Worm (Caenorhabditis elegans) whole organism, young adult: ENCODE measurements around the gene rps-0.

ENCODE experiments used
- B0019.2 ChIP-seq: fragments of 200-800 bp; sonication (Bioruptor generic); conservative IDR thresholded peaks from 2 replicates; pipeline ENCODE4 v1.3.6; 2022; ENCODE audit warnings: missing genetic modification reagents, missing genetic modification characterization, missing compliant biosample characterization
- C17E4.6 ChIP-seq: fragments of 200-800 bp; sonication (Bioruptor generic); IDR thresholded peaks from 2 replicates; pipeline ENCODE4 v1.3.6; 2022; ENCODE audit warnings: missing genetic modification reagents, missing genetic modification characterization, missing compliant biosample characterization
- F23B12.7 ChIP-seq: sonication (generic microtip); optimal IDR thresholded peaks from 2 replicates; lab custom pipeline; 2017; ENCODE audit warnings: missing genetic modification characterization, mild to moderate bottlenecking, missing compliant biosample characterization, antibody characterized with exemption, moderate library complexity; ENCODE audit not compliant: insufficient read depth
- F39B2.1 ChIP-seq: fragments of 200-800 bp; sonication (Bioruptor generic); IDR thresholded peaks from 2 replicates; pipeline ENCODE4 v1.3.6; 2022; ENCODE audit warnings: missing genetic modification reagents, missing genetic modification characterization, missing compliant biosample characterization
- F49E8.2 ChIP-seq: sonication (generic microtip); optimal IDR thresholded peaks from 3 replicates; lab custom pipeline; 2017; ENCODE audit warnings: missing genetic modification characterization, mild to moderate bottlenecking, missing compliant biosample characterization, antibody characterized with exemption, moderate library complexity; ENCODE audit not compliant: insufficient read depth
- F57A8.1 ChIP-seq: fragments of 200-800 bp; sonication (Bioruptor generic); optimal IDR thresholded peaks from 2 replicates; lab custom pipeline; 2018; ENCODE audit warnings: mild to moderate bottlenecking, missing genetic modification characterization, moderate library complexity, missing compliant biosample characterization
- K12H6.12 ChIP-seq: fragments of 200-800 bp; sonication (Bioruptor generic); optimal IDR thresholded peaks from 2 replicates; lab custom pipeline; 2018; ENCODE audit warnings: mild to moderate bottlenecking, missing genetic modification characterization, missing compliant biosample characterization
- T07F8.4 ChIP-seq: sonication (generic microtip); optimal IDR thresholded peaks from 2 replicates; lab custom pipeline; 2016; ENCODE audit warnings: mild to moderate bottlenecking, missing genetic modification characterization, moderate library complexity, missing compliant biosample characterization
- ZK185.1 ChIP-seq: sonication (generic microtip); optimal IDR thresholded peaks from 2 replicates; lab custom pipeline; 2016; ENCODE audit warnings: mild to moderate bottlenecking, missing genetic modification characterization, missing compliant biosample characterization; ENCODE audit not compliant: poor library complexity, severe bottlenecking
- ama-1 ChIP-seq, 3 experiments: fragments of 150-350 bp in 1 of 3; sonication (generic microtip) in 2 of 3; optimal IDR thresholded peaks; 2 replicates each; lab custom pipeline; 2014 to 2018; ENCODE audit warnings: missing biosample characterization in 2 of 3, missing genetic modification characterization in 2 of 3, missing genetic modification reagents in 2 of 3
- attf-3 ChIP-seq: fragments of 200-800 bp; sonication (Bioruptor generic); conservative IDR thresholded peaks from 2 replicates; pipeline ENCODE4 v1.3.6; 2022; ENCODE audit warnings: missing genetic modification reagents, missing genetic modification characterization, missing compliant biosample characterization
- bed-1 ChIP-seq: fragments of 200-800 bp; sonication (Bioruptor generic); IDR thresholded peaks from 2 replicates; pipeline ENCODE4 v1.3.6; 2022; ENCODE audit warnings: missing genetic modification reagents, missing genetic modification characterization, missing compliant biosample characterization
- ceh-79 ChIP-seq: sonication (generic microtip); optimal IDR thresholded peaks from 2 replicates; lab custom pipeline; 2017; ENCODE audit warnings: mild to moderate bottlenecking, missing genetic modification characterization, missing compliant biosample characterization
- chd-7 ChIP-seq: sonication (generic microtip); optimal IDR thresholded peaks from 2 replicates; lab custom pipeline; 2016; ENCODE audit warnings: mild to moderate bottlenecking, missing genetic modification characterization, moderate library complexity, missing compliant biosample characterization
- dpff-1 ChIP-seq: sonication (generic microtip); optimal IDR thresholded peaks from 2 replicates; lab custom pipeline; 2017; ENCODE audit warnings: mild to moderate bottlenecking, missing genetic modification characterization, missing compliant biosample characterization
- egl-44 ChIP-seq: fragments of 200-800 bp; sonication (Bioruptor generic); IDR thresholded peaks from 2 replicates; pipeline ENCODE4 v1.3.6; 2022; ENCODE audit warnings: missing genetic modification reagents, missing genetic modification characterization, missing compliant biosample characterization
- ekl-4 ChIP-seq: fragments of 200-800 bp; sonication (Bioruptor generic); IDR thresholded peaks from 2 replicates; pipeline ENCODE4 v1.3.6; 2022; ENCODE audit warnings: missing genetic modification reagents, missing genetic modification characterization, missing compliant biosample characterization
- fkh-3 ChIP-seq: sonication (generic microtip); optimal IDR thresholded peaks from 2 replicates; lab custom pipeline; 2016; ENCODE audit warnings: mild to moderate bottlenecking, missing genetic modification characterization, missing compliant biosample characterization
- gei-17 ChIP-seq: fragments of 200-800 bp; sonication (Bioruptor generic); optimal IDR thresholded peaks from 2 replicates; lab custom pipeline; 2018; ENCODE audit warnings: mild to moderate bottlenecking, missing genetic modification characterization, missing compliant biosample characterization
- him-1 ChIP-seq: sonication (generic microtip); optimal IDR thresholded peaks from 2 replicates; lab custom pipeline; 2016; ENCODE audit warnings: missing genotype, missing genetic modification reagents, missing genetic modification characterization, missing compliant biosample characterization
- hlh-12 ChIP-seq: sonication (generic microtip); optimal IDR thresholded peaks from 2 replicates; lab custom pipeline; 2016; ENCODE audit warnings: missing genetic modification characterization, missing compliant biosample characterization
- hsf-1 ChIP-seq: fragments of 200-800 bp; sonication (Bioruptor generic); IDR thresholded peaks from 2 replicates; pipeline ENCODE4 v1.3.6; 2022; ENCODE audit warnings: missing genetic modification reagents, missing genetic modification characterization, missing compliant biosample characterization
- let-526 ChIP-seq: fragments of 200-800 bp; sonication (Bioruptor generic); IDR thresholded peaks from 2 replicates; pipeline ENCODE4 v1.3.6; 2022; ENCODE audit warnings: missing genetic modification reagents, missing genetic modification characterization, missing compliant biosample characterization
- let-607 ChIP-seq, 2 experiments: fragments of 200-800 bp in 1 of 2; sonication (Bioruptor generic) in 1 of 2; sonication (generic microtip) in 1 of 2; optimal IDR thresholded peaks; 2 replicates each; lab custom pipeline; 2016 to 2018; ENCODE audit warnings: mild to moderate bottlenecking in 2 of 2, missing compliant biosample characterization in 2 of 2, missing genetic modification characterization in 2 of 2, moderate library complexity in 2 of 2, missing genotype in 1 of 2
- lin-35 ChIP-seq, 3 experiments: fragments of 150-350 bp in 2 of 3; sonication (generic microtip) in 1 of 3; optimal IDR thresholded peaks; 2 replicates each; lab custom pipeline; 2014 to 2018; ENCODE audit warnings: missing biosample characterization in 3 of 3, missing genetic modification characterization in 3 of 3, missing genetic modification reagents in 3 of 3
- madf-10 ChIP-seq: sonication (generic microtip); optimal IDR thresholded peaks from 2 replicates; lab custom pipeline; 2016; ENCODE audit warnings: mild to moderate bottlenecking, missing genetic modification characterization, missing compliant biosample characterization
- madf-6 ChIP-seq: fragments of 200-800 bp; sonication (Bioruptor generic); IDR thresholded peaks from 2 replicates; pipeline ENCODE4 v1.3.6; 2022; ENCODE audit warnings: missing genetic modification reagents, missing genetic modification characterization, missing compliant biosample characterization
- madf-8 ChIP-seq: fragments of 200-800 bp; sonication (Bioruptor generic); conservative IDR thresholded peaks from 2 replicates; pipeline ENCODE4 v1.3.6; 2022; ENCODE audit warnings: missing genetic modification reagents, missing genetic modification characterization, missing compliant biosample characterization
- mcd-1 ChIP-seq: fragments of 200-800 bp; sonication (Bioruptor generic); IDR thresholded peaks from 2 replicates; pipeline ENCODE4 v1.3.6; 2022; ENCODE audit warnings: missing genetic modification reagents, missing genetic modification characterization, missing compliant biosample characterization
- nfya-1 ChIP-seq: sonication (generic microtip); optimal IDR thresholded peaks from 2 replicates; lab custom pipeline; 2017; ENCODE audit warnings: antibody characterized with exemption, missing compliant biosample characterization, missing genetic modification characterization, borderline replicate concordance; ENCODE audit not compliant: insufficient read depth
- nhr-120 ChIP-seq: fragments of 200-800 bp; sonication (Bioruptor generic); IDR thresholded peaks from 2 replicates; pipeline ENCODE4 v1.3.6; 2022; ENCODE audit warnings: missing genetic modification characterization, missing compliant biosample characterization
- nhr-80 ChIP-seq: sonication (generic microtip); optimal IDR thresholded peaks from 2 replicates; lab custom pipeline; 2016; ENCODE audit warnings: missing genetic modification characterization, missing compliant biosample characterization
- rpc-1 ChIP-seq, 2 experiments: fragments of 150-350 bp in 1 of 2; sonication (generic microtip) in 1 of 2; optimal IDR thresholded peaks; 2 replicates each; lab custom pipeline; 2014 to 2018; ENCODE audit warnings: missing biosample characterization in 1 of 2, missing genetic modification characterization in 1 of 2, missing genetic modification reagents in 1 of 2, missing genotype in 1 of 2
- sea-2 ChIP-seq: fragments of 200-800 bp; sonication (Bioruptor generic); IDR thresholded peaks from 2 replicates; pipeline ENCODE4 v1.3.6; 2022; ENCODE audit warnings: missing genetic modification characterization, missing compliant biosample characterization
- snpc-1.1 ChIP-seq: sonication (generic microtip); optimal IDR thresholded peaks from 2 replicates; lab custom pipeline; 2017; ENCODE audit warnings: missing genetic modification characterization, mild to moderate bottlenecking, missing compliant biosample characterization, antibody characterized with exemption, moderate library complexity, missing genotype, missing genetic modification reagents; ENCODE audit not compliant: insufficient read depth
- snpc-1.3 ChIP-seq: sonication (generic microtip); optimal IDR thresholded peaks from 2 replicates; lab custom pipeline; 2017; ENCODE audit warnings: missing genetic modification characterization, mild to moderate bottlenecking, missing compliant biosample characterization, antibody characterized with exemption, moderate library complexity, missing genotype, missing genetic modification reagents; ENCODE audit not compliant: insufficient read depth
- snpc-4 ChIP-seq, 5 experiments: fragments of 150-350 bp in 1 of 5; sonication (generic microtip) in 4 of 5; optimal IDR thresholded peaks; 2 replicates each; lab custom pipeline; 2014 to 2018; ENCODE audit warnings: missing genetic modification characterization in 5 of 5, missing biosample characterization in 3 of 5, antibody characterized with exemption in 2 of 5, mild to moderate bottlenecking in 2 of 5, missing compliant biosample characterization in 2 of 5, missing genotype in 2 of 5, moderate library complexity in 2 of 5, missing genetic modification reagents in 1 of 5
- tbx-9 ChIP-seq: sonication (generic microtip); optimal IDR thresholded peaks from 2 replicates; lab custom pipeline; 2016; ENCODE audit warnings: borderline replicate concordance, missing genetic modification characterization, inconsistent platforms, missing compliant biosample characterization
- unc-62 ChIP-seq: fragments of 150-350 bp; optimal IDR thresholded peaks from 2 replicates; lab custom pipeline; 2014; ENCODE audit warnings: missing biosample characterization, missing genetic modification reagents, missing genetic modification characterization
- xnd-1 ChIP-seq: sonication (generic microtip); optimal IDR thresholded peaks from 2 replicates; lab custom pipeline; 2016; ENCODE audit warnings: missing genotype, missing genetic modification reagents, missing genetic modification characterization, missing compliant biosample characterization
- ztf-25 ChIP-seq: fragments of 200-800 bp; sonication (Bioruptor generic); IDR thresholded peaks from 2 replicates; pipeline ENCODE4 v1.3.6; 2022; ENCODE audit warnings: missing genetic modification reagents, missing genetic modification characterization, missing compliant biosample characterization
- ztf-26 ChIP-seq: sonication (generic microtip); optimal IDR thresholded peaks from 2 replicates; lab custom pipeline; 2017; ENCODE audit warnings: missing genetic modification characterization, missing compliant biosample characterization
- ztf-28 ChIP-seq: fragments of 200-800 bp; sonication (Bioruptor generic); IDR thresholded peaks from 2 replicates; pipeline ENCODE4 v1.3.6; 2022; ENCODE audit warnings: missing genetic modification reagents, missing genetic modification characterization, missing compliant biosample characterization
- ztf-3 ChIP-seq: fragments of 200-800 bp; sonication (Bioruptor generic); optimal IDR thresholded peaks from 2 replicates; lab custom pipeline; 2018; ENCODE audit warnings: mild to moderate bottlenecking, missing genetic modification characterization, missing compliant biosample characterization
- ztf-6 ChIP-seq: fragments of 200-800 bp; sonication (Bioruptor generic); IDR thresholded peaks from 2 replicates; pipeline ENCODE4 v1.3.6; 2022; ENCODE audit warnings: missing genetic modification reagents, missing genetic modification characterization, missing compliant biosample characterization

rps-0 gene

ce11 chrIII:4756983-4757382, 3.1 kb upstream of the rps-0 start, which contains the start of gene fbxl-2 (continued):
- peak; percentile 91 to 99 (median 92) for TF ChIP-seq lin-35 (GFP tag; optimal IDR thresholded peaks at IDR 0.05; lab: Kevin White, UChicago)
- 0 out of 2 replicates have a peak, but pooled peaks have one; percentile 26 for TF ChIP-seq ztf-6 (GFP tag; lab: Robert Waterston, UW)
- no peak for TF ChIP-seq nhr-120 (GFP tag; lab: Robert Waterston, UW)
- TF ChIP-seq T07F8.4: peak; percentile 0
- peak; percentile 26 for TF ChIP-seq snpc-4 (GFP tag; optimal IDR thresholded peaks at IDR 0.05; lab: Kevin White, UChicago)
- peak in 3 of 4 experiments; percentile 74 to 82 (median 81) for TF ChIP-seq snpc-4 (tag; optimal IDR thresholded peaks at IDR 0.05; lab: Kevin White, UChicago)
- TF ChIP-seq hlh-12 (tag; lab: Kevin White, UChicago): no peak
- TF ChIP-seq unc-62 (GFP tag; lab: Kevin White, UChicago): no peak
- peak; percentile 83 for TF ChIP-seq F23B12.7 (tag; lab: Kevin White, UChicago)
- peak; percentile 78 for TF ChIP-seq gei-17 (GFP tag; lab: Kevin White, UChicago)
- TF ChIP-seq tbx-9: no peak
- peak; percentile 85 for TF ChIP-seq hsf-1 (GFP tag; lab: Robert Waterston, UW)
- TF ChIP-seq ceh-79 (tag; lab: Kevin White, UChicago): no peak
- peak; percentile 81; the same call in 1 of the 2 replicates for TF ChIP-seq F39B2.1 (GFP tag; lab: Robert Waterston, UW)
- no peak for TF ChIP-seq bed-1 (GFP tag; lab: Robert Waterston, UW)
- peak; percentile 54 to 83 for TF ChIP-seq let-607 (tag; optimal IDR thresholded peaks at IDR 0.05; lab: Kevin White, UChicago)
- peak; percentile 95 for TF ChIP-seq ekl-4 (GFP tag; lab: Robert Waterston, UW)
- peak; percentile 85 for TF ChIP-seq K12H6.12 (tag; lab: Kevin White, UChicago)
- peak; percentile 80 for TF ChIP-seq attf-3 (GFP tag; lab: Robert Waterston, UW)
- no peak for TF ChIP-seq ama-1 (optimal IDR thresholded peaks at IDR 0.05; lab: Kevin White, UChicago)
- TF ChIP-seq ama-1 (GFP tag; optimal IDR thresholded peaks at IDR 0.05; lab: Kevin White, UChicago): peak in 1 of 2 experiments; percentile 54
- peak; percentile 65 for TF ChIP-seq madf-10 (tag; lab: Kevin White, UChicago)
- no peak for TF ChIP-seq rpc-1 (optimal IDR thresholded peaks at IDR 0.05; lab: Kevin White, UChicago)
- no peak for TF ChIP-seq rpc-1 (tag; optimal IDR thresholded peaks at IDR 0.05; lab: Kevin White, UChicago)
- TF ChIP-seq nhr-80: peak; percentile 79
- peak; percentile 93 for TF ChIP-seq madf-6
- peak; percentile 59; the same call in 1 of the 2 replicates for TF ChIP-seq B0019.2 (GFP tag; lab: Robert Waterston, UW)
- TF ChIP-seq xnd-1 (tag; lab: Kevin White, UChicago): peak; percentile 79
- TF ChIP-seq nfya-1: no peak
- TF ChIP-seq madf-8: peak; percentile 84
- peak; percentile 71 for TF ChIP-seq chd-7
- no peak for TF ChIP-seq dpff-1 (tag; lab: Kevin White, UChicago)
- peak; percentile 64 for TF ChIP-seq F49E8.2 (tag; lab: Kevin White, UChicago)
- peak; percentile 92 for TF ChIP-seq ZK185.1 (tag; lab: Kevin White, UChicago)
- peak; percentile 7 for TF ChIP-seq ztf-3 (GFP tag; lab: Kevin White, UChicago)
- TF ChIP-seq ztf-26: peak; percentile 78
- peak; percentile 90 for TF ChIP-seq C17E4.6 (GFP tag; lab: Robert Waterston, UW)
- no peak for TF ChIP-seq ztf-25 (GFP tag; lab: Robert Waterston, UW)
- peak; percentile 10 for TF ChIP-seq him-1 (tag; lab: Kevin White, UChicago)
- peak; percentile 41 for TF ChIP-seq snpc-1.3 (tag; lab: Kevin White, UChicago)
- TF ChIP-seq sea-2 (GFP tag; lab: Robert Waterston, UW): no peak
- TF ChIP-seq fkh-3 (tag; lab: Kevin White, UChicago): peak; percentile 10
- TF ChIP-seq snpc-1.1 (tag; lab: Kevin White, UChicago): no peak
- TF ChIP-seq egl-44 (GFP tag; lab: Robert Waterston, UW): peak; percentile 78
- peak; percentile 96 for TF ChIP-seq mcd-1
- TF ChIP-seq F57A8.1 (GFP tag; lab: Kevin White, UChicago): no peak
- peak; percentile 87; the same call in 1 of the 2 replicates for TF ChIP-seq ztf-28 (GFP tag; lab: Robert Waterston, UW)
- peak; percentile 85 for TF ChIP-seq let-526 (GFP tag; lab: Robert Waterston, UW)
